Fruit fly (Drosophila melanogaster): ENCODE results near the gene nac.
A peak's percentile ranks its signal among the peaks of the same experiment; 100 is the strongest.

The nac gene

dm6 chr3R:8349106-8349448 is 45.3 kb upstream of the nac start:
- TF ChIP-seq NFAT (GFP tag; IDR thresholded peaks at IDR 0.05) (no peak), dpn (GFP tag; optimal IDR thresholded peaks at IDR 0.05) (no peak), E2f2 (GFP tag; IDR thresholded peaks at IDR 0.05) (peak; percentile 81), Kr (GFP tag; optimal IDR thresholded peaks at IDR 0.05) (no peak), CG2202 (tag; optimal IDR thresholded peaks at IDR 0.05) (no peak), cg (GFP tag; optimal IDR thresholded peaks at IDR 0.05) (no peak), aop (GFP tag; IDR thresholded peaks at IDR 0.05) (no peak), sqz (GFP tag; optimal IDR thresholded peaks at IDR 0.05) (no peak), Med (GFP tag) (peak; percentile 34), btn (GFP tag; optimal IDR thresholded peaks at IDR 0.05) (no peak), jumu (GFP tag; optimal IDR thresholded peaks at IDR 0.05) (no peak), CG18619 (GFP tag; optimal IDR thresholded peaks at IDR 0.05) (peak; percentile 17), zfh1 (GFP tag; IDR thresholded peaks at IDR 0.05) (no peak), Atf3 (GFP tag; optimal IDR thresholded peaks at IDR 0.05) (no peak), MESR4 (GFP tag; optimal IDR thresholded peaks at IDR 0.05) (peak; percentile 28), Doc2 (GFP tag; IDR thresholded peaks at IDR 0.05) (no peak), Hr39 (optimal IDR thresholded peaks at IDR 0.05) (no peak), bigmax (GFP tag; optimal IDR thresholded peaks at IDR 0.05) (no peak), CG12299 (tag; optimal IDR thresholded peaks at IDR 0.05) (no peak), Dref (GFP tag; IDR thresholded peaks at IDR 0.05) (peak; percentile 41), bowl (GFP tag; IDR thresholded peaks at IDR 0.05) (no peak), Meics (GFP tag; optimal IDR thresholded peaks at IDR 0.05) (no peak), cato (GFP tag; optimal IDR thresholded peaks at IDR 0.05; ENCODE audit: borderline replicate concordance) (no peak), sob (GFP tag; IDR thresholded peaks at IDR 0.05) (no peak), Xbp1 (GFP tag; optimal IDR thresholded peaks at IDR 0.05) (peak; percentile 89), ftz-f1 (GFP tag; optimal IDR thresholded peaks at IDR 0.05) (no peak), salm (tag; optimal IDR thresholded peaks at IDR 0.05) (no peak), Dek (tag; optimal IDR thresholded peaks at IDR 0.05) (no peak), Dp (GFP tag; optimal IDR thresholded peaks at IDR 0.05) (peak; percentile 71), bbx (GFP tag; IDR thresholded peaks at IDR 0.05; ENCODE audit: partially characterized antibody) (peak; percentile 13; the same call in 1 of the 2 replicates), kay (GFP tag; optimal IDR thresholded peaks at IDR 0.05) (peak; percentile 21), stwl (tag; optimal IDR thresholded peaks at IDR 0.05) (no peak), CG15514 (GFP tag; optimal IDR thresholded peaks at IDR 0.05) (no peak), vnd (GFP tag; IDR thresholded peaks at IDR 0.05; ENCODE audit: partially characterized antibody) (no peak), emc (GFP tag; optimal IDR thresholded peaks at IDR 0.05) (no peak), Hand (GFP tag; optimal IDR thresholded peaks at IDR 0.05) (no peak)

- TF ChIP-seq Med (GFP tag) (peak; percentile 55), CG33213 (GFP tag; optimal IDR thresholded peaks at IDR 0.05) (no peak), Lhr (GFP tag; optimal IDR thresholded peaks at IDR 0.05) (no peak), ab (GFP tag; optimal IDR thresholded peaks at IDR 0.05) (no peak), lab (GFP tag; optimal IDR thresholded peaks at IDR 0.05) (no peak), CG14014 (GFP tag; IDR thresholded peaks at IDR 0.05) (no peak), Ets65A (GFP tag) (peak; percentile 88), Gsc (GFP tag; IDR thresholded peaks at IDR 0.05) (no peak), CG12071 (GFP tag; optimal IDR thresholded peaks at IDR 0.05) (no peak), MESR4 (GFP tag; optimal IDR thresholded peaks at IDR 0.05) (peak; percentile 12), ken (GFP tag; IDR thresholded peaks at IDR 0.05) (no peak), CG14050 (GFP tag; IDR thresholded peaks at IDR 0.05) (no peak)
These were observed 44.0 kb upstream of the nac start for dm6 chr3R:8347835-8348234.

Data from whole organism, embryonic.